Worm (Caenorhabditis elegans): ENCODE data around the gene let-19.

DNA sequence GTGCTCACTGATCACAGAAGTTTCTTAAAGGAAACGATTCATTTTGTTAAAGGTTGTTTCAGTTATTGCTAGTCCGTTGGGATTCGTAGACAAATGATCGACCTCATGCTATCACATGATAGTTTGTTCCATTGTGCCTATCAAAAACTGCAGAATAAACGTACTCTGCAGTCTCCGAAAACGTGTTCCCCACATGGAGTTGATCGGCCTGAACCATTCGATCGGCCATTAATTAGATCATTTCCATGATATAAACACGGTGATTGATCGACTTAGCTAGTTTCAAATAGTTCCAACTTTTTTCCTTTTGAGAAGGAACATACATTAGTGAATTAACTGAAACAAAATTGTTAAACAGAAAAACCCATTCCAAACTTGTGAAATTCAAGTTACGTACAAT, 51.9 kb downstream of the let-19 start:
- TF ChIP-seq blmp-1 (tag; optimal IDR thresholded peaks at IDR 0.05), result no peak
- TF ChIP-seq nhr-12 (tag; optimal IDR thresholded peaks at IDR 0.05), result no peak
- TF ChIP-seq lsy-2 (tag; optimal IDR thresholded peaks at IDR 0.05), result no peak
- no peak for TF ChIP-seq snpc-4 (tag; optimal IDR thresholded peaks at IDR 0.05)
- TF ChIP-seq unc-39 (tag; optimal IDR thresholded peaks at IDR 0.05), result no peak
- TF ChIP-seq unc-62 (GFP tag; optimal IDR thresholded peaks at IDR 0.05), result no peak
- TF ChIP-seq nhr-76 (tag; optimal IDR thresholded peaks at IDR 0.05), result no peak
- no peak for TF ChIP-seq lin-13 (tag; optimal IDR thresholded peaks at IDR 0.05)

All from whole organism, mixed stage, embryonic.